Worm (Caenorhabditis elegans): ENCODE results near the gene rap-3.

Gene rap-3

ce11 chrIV:11149454-11150163, 27.5 kb upstream of the rap-3 start, which contains the start of the genes F01G4.6 and pfd-1 (continued):
- TF ChIP-seq fkh-10 (GFP tag; optimal IDR thresholded peaks at IDR 0.05) (no peak), ceh-2 (tag; optimal IDR thresholded peaks at IDR 0.05) (no peak), madf-2 (tag; optimal IDR thresholded peaks at IDR 0.05) (no peak), ahr-1 (tag; optimal IDR thresholded peaks at IDR 0.05) (no peak), ceh-31 (tag; optimal IDR thresholded peaks at IDR 0.05) (peak; percentile 50), unc-3 (GFP tag; conservative IDR thresholded peaks at IDR 0.05) (peak; percentile 29; the same call in 1 of the 2 replicates), unc-3 (tag; optimal IDR thresholded peaks at IDR 0.05) (no peak), elt-4 (tag; optimal IDR thresholded peaks at IDR 0.05) (no peak), Y22D7AL.16 (tag; optimal IDR thresholded peaks at IDR 0.05) (no peak), che-1 (tag; optimal IDR thresholded peaks at IDR 0.05) (no peak), ceh-45 (GFP tag; IDR thresholded peaks at IDR 0.05) (no peak), ets-4 (tag; optimal IDR thresholded peaks at IDR 0.05) (no peak), sox-2 (GFP tag; IDR thresholded peaks at IDR 0.05) (no peak), eyg-1 (tag; optimal IDR thresholded peaks at IDR 0.05) (no peak), sdc-2 (tag; optimal IDR thresholded peaks at IDR 0.05) (no peak), ceh-48 (tag; optimal IDR thresholded peaks at IDR 0.05) (no peak), hlh-13 (GFP tag; optimal IDR thresholded peaks at IDR 0.05) (no peak), rnt-1 (tag; optimal IDR thresholded peaks at IDR 0.05) (peak; percentile 3), fkh-6 (tag; optimal IDR thresholded peaks at IDR 0.05) (no peak), hlh-15 (tag; optimal IDR thresholded peaks at IDR 0.05) (no peak), fax-1 (tag; optimal IDR thresholded peaks at IDR 0.05) (no peak), pat-9 (tag; optimal IDR thresholded peaks at IDR 0.05) (no peak), K09A11.1 (tag; optimal IDR thresholded peaks at IDR 0.05; ENCODE audit: insufficient read depth) (no peak), ceh-34 (tag; optimal IDR thresholded peaks at IDR 0.05) (peak; percentile 14), pax-1 (tag; optimal IDR thresholded peaks at IDR 0.05) (peak; percentile 66), nfya-1 (tag; optimal IDR thresholded peaks at IDR 0.05) (peak; percentile 90), ceh-6 (GFP tag; optimal IDR thresholded peaks at IDR 0.05) (no peak), ttx-3 (tag; optimal IDR thresholded peaks at IDR 0.05) (no peak), npax-4 (tag; optimal IDR thresholded peaks at IDR 0.05) (no peak), unc-55 (GFP tag; optimal IDR thresholded peaks at IDR 0.05) (peak; percentile 37)

ce11 chrIV:11150844-11151243, 26.2 kb upstream of the rap-3 start, which contains the start of gene C08F8.2:
C08F8.2 (plus strand) TSS chrIV:11150997.
- TF ChIP-seq sox-2 (GFP tag; IDR thresholded peaks at IDR 0.05) = no peak
- TF ChIP-seq T23F11.4 (GFP tag; optimal IDR thresholded peaks at IDR 0.05) = no peak
- TF ChIP-seq dve-1 (tag; optimal IDR thresholded peaks at IDR 0.05) = no peak
- no peak for TF ChIP-seq nhr-11 (tag; optimal IDR thresholded peaks at IDR 0.05)
- no peak for TF ChIP-seq fkh-6 (tag; optimal IDR thresholded peaks at IDR 0.05)
- no peak for TF ChIP-seq tbx-7 (tag; optimal IDR thresholded peaks at IDR 0.05)
- TF ChIP-seq lim-6 (tag; optimal IDR thresholded peaks at IDR 0.05) = no peak

ce11 chrIV:11154425-11155114, 22.5 kb upstream of the rap-3 start, which contains the start of gene C08F8.3:
C08F8.3 (plus strand) TSS chrIV:11155044.
- TF ChIP-seq nfya-1 (tag; optimal IDR thresholded peaks at IDR 0.05) = peak; percentile 37

ce11 chrIV:11156526-11156925, 20.5 kb upstream of the rap-3 start:
- no peak for TF ChIP-seq pha-4 (tag; optimal IDR thresholded peaks at IDR 0.05)
- no peak for TF ChIP-seq nfya-1 (tag; optimal IDR thresholded peaks at IDR 0.05)
- TF ChIP-seq ref-2 (tag; optimal IDR thresholded peaks at IDR 0.05) = no peak
- TF ChIP-seq tbx-7 (tag; optimal IDR thresholded peaks at IDR 0.05) = no peak
- TF ChIP-seq ceh-34 (tag; optimal IDR thresholded peaks at IDR 0.05) = no peak
- TF ChIP-seq Y22D7AL.16 (tag; optimal IDR thresholded peaks at IDR 0.05) = no peak
- TF ChIP-seq dmd-4 (tag; optimal IDR thresholded peaks at IDR 0.05; ENCODE audit: borderline replicate concordance) = no peak
- no peak for TF ChIP-seq hlh-15 (tag; optimal IDR thresholded peaks at IDR 0.05)
- no peak for TF ChIP-seq rnt-1 (tag; optimal IDR thresholded peaks at IDR 0.05)
- no peak for TF ChIP-seq hlh-30 (tag; optimal IDR thresholded peaks at IDR 0.05; ENCODE audit: insufficient read depth)
- no peak for TF ChIP-seq pros-1 (tag; optimal IDR thresholded peaks at IDR 0.05)
- TF ChIP-seq C38D4.7 (GFP tag; optimal IDR thresholded peaks at IDR 0.05) = no peak
- no peak for TF ChIP-seq che-1 (tag; optimal IDR thresholded peaks at IDR 0.05)
- TF ChIP-seq ceh-22 (tag; optimal IDR thresholded peaks at IDR 0.05) = no peak
- no peak for TF ChIP-seq zip-5 (tag; optimal IDR thresholded peaks at IDR 0.05)
- TF ChIP-seq fkh-10 (GFP tag; optimal IDR thresholded peaks at IDR 0.05) = no peak
- no peak for TF ChIP-seq sox-2 (GFP tag; IDR thresholded peaks at IDR 0.05)
- TF ChIP-seq ceh-45 (GFP tag; IDR thresholded peaks at IDR 0.05) = no peak
- no peak for TF ChIP-seq tbx-2 (tag; optimal IDR thresholded peaks at IDR 0.05)
- no peak for TF ChIP-seq ceh-18 (tag; optimal IDR thresholded peaks at IDR 0.05)
